Fruit fly (Drosophila melanogaster): Measurements from ENCODE around the gene CG34355.

The CG34355 gene

dm6 chr3R:23783961-23784360, 19.7 kb upstream of the CG34355 start (continued):
- TF ChIP-seq insv (GFP tag; optimal IDR thresholded peaks at IDR 0.05) (no peak), CG9727 (GFP tag; optimal IDR thresholded peaks at IDR 0.05) (peak; percentile 77), Hr51 (GFP tag; optimal IDR thresholded peaks at IDR 0.05) (peak; percentile 6 to 80), stwl (tag; optimal IDR thresholded peaks at IDR 0.05) (peak; percentile 9), ro (GFP tag; IDR thresholded peaks at IDR 0.05) (peak; percentile 32; the same call in 1 of the 2 replicates), CG32767 (GFP tag; IDR thresholded peaks at IDR 0.05) (peak; percentile 50; the same call in 1 of the 2 replicates), CG16813 (GFP tag; IDR thresholded peaks at IDR 0.05; ENCODE audit: partially characterized antibody) (no peak), CG16815 (GFP tag; optimal IDR thresholded peaks at IDR 0.05) (peak; percentile 77), Dll (GFP tag; IDR thresholded peaks at IDR 0.05; ENCODE audit: partially characterized antibody) (no peak), schlank (tag; optimal IDR thresholded peaks at IDR 0.05) (no peak), ase (GFP tag; IDR thresholded peaks at IDR 0.05) (peak; percentile 73; the same call in 2 of the 3 replicates), Lpt (GFP tag; optimal IDR thresholded peaks at IDR 0.05) (no peak), toy (GFP tag; IDR thresholded peaks at IDR 0.05) (0 out of 2 replicates have a peak, but pooled peaks have one; percentile 24), CG7963 (GFP tag; IDR thresholded peaks at IDR 0.05; ENCODE audit: partially characterized antibody) (no peak), Hr3 (GFP tag; optimal IDR thresholded peaks at IDR 0.05) (peak; percentile 68), emc (GFP tag; optimal IDR thresholded peaks at IDR 0.05) (no peak), CG10274 (GFP tag; optimal IDR thresholded peaks at IDR 0.05) (no peak), Meics (GFP tag; optimal IDR thresholded peaks at IDR 0.05) (peak; percentile 16), cato (GFP tag; optimal IDR thresholded peaks at IDR 0.05; ENCODE audit: borderline replicate concordance) (peak; percentile 65), sens (GFP tag) (peak; percentile 97), Hsf (GFP tag; optimal IDR thresholded peaks at IDR 0.05) (peak; percentile 76), Ets97D (GFP tag; optimal IDR thresholded peaks at IDR 0.05) (peak; percentile 21), CG42726 (GFP tag; IDR thresholded peaks at IDR 0.05; ENCODE audit: partially characterized antibody) (no peak), NfI (GFP tag; optimal IDR thresholded peaks at IDR 0.05) (peak; percentile 44), Deaf1 (tag; optimal IDR thresholded peaks at IDR 0.05) (peak; percentile 46), Pdp1 (GFP tag; optimal IDR thresholded peaks at IDR 0.05) (peak; percentile 9 to 70), CG10979 (tag; optimal IDR thresholded peaks at IDR 0.05) (peak; percentile 92), CG16863 (GFP tag; optimal IDR thresholded peaks at IDR 0.05) (peak; percentile 38), ash1 (GFP tag; optimal IDR thresholded peaks at IDR 0.05) (no peak), salm (tag; optimal IDR thresholded peaks at IDR 0.05) (peak; percentile 55), Abd-B (GFP tag; optimal IDR thresholded peaks at IDR 0.05) (peak; percentile 69), CG30020 (tag; optimal IDR thresholded peaks at IDR 0.05) (peak; percentile 49), CG2712 (tag; optimal IDR thresholded peaks at IDR 0.05) (peak; percentile 91), E2f1 (GFP tag; IDR thresholded peaks at IDR 0.05) (peak; percentile 66), org-1 (GFP tag; optimal IDR thresholded peaks at IDR 0.05) (peak; percentile 63), sisA (GFP tag; IDR thresholded peaks at IDR 0.05) (peak; percentile 79), D (optimal IDR thresholded peaks at IDR 0.05) (no peak), D (GFP tag; optimal IDR thresholded peaks at IDR 0.05) (peak; percentile 88), bcd (GFP tag; optimal IDR thresholded peaks at IDR 0.05) (peak; percentile 67), Vsx1 (GFP tag; optimal IDR thresholded peaks at IDR 0.05) (peak; percentile 79), Doc2 (GFP tag; IDR thresholded peaks at IDR 0.05) (0 out of 2 replicates have a peak, but pooled peaks have one; percentile 5), nerfin-1 (tag; optimal IDR thresholded peaks at IDR 0.05) (peak; percentile 73), CG10366 (GFP tag; IDR thresholded peaks at IDR 0.05) (peak; percentile 49), CG14667 (GFP tag; IDR thresholded peaks at IDR 0.05) (peak; percentile 19; the same call in 1 of the 2 replicates), CG2889 (GFP tag; IDR thresholded peaks at IDR 0.05) (no peak), CG13123 (GFP tag; optimal IDR thresholded peaks at IDR 0.05) (peak; percentile 3), Gug (GFP tag; IDR thresholded peaks at IDR 0.05) (peak; percentile 35; the same call in 1 of the 4 replicates), CG18764 (GFP tag; optimal IDR thresholded peaks at IDR 0.05) (peak; percentile 57), vnd (GFP tag; IDR thresholded peaks at IDR 0.05; ENCODE audit: partially characterized antibody) (no peak), Fer3 (tag; optimal IDR thresholded peaks at IDR 0.05) (peak; percentile 54)

Data from whole organism, embryonic.